Worm (Caenorhabditis elegans) whole organism, early embryonic: ENCODE data around the gene F11E6.9.

ENCODE experiments used
- B0310.2 ChIP-seq: sonication (generic microtip); optimal IDR thresholded peaks from 2 replicates; lab custom pipeline; 2016; ENCODE audit warnings: mild to moderate bottlenecking, missing genetic modification characterization, missing compliant biosample characterization
- F13C5.2 ChIP-seq: sonication (generic microtip); optimal IDR thresholded peaks from 2 replicates; lab custom pipeline; 2017; ENCODE audit warnings: mild to moderate bottlenecking, missing genetic modification characterization, inconsistent platforms, missing compliant biosample characterization
- aly-1 ChIP-seq: sonication (generic microtip); optimal IDR thresholded peaks from 2 replicates; lab custom pipeline; 2016; ENCODE audit warnings: missing genetic modification characterization, missing compliant biosample characterization
- ama-1 ChIP-seq: fragments of 150-350 bp; optimal IDR thresholded peaks from 2 replicates; lab custom pipeline; 2014
- ceh-13 ChIP-seq: fragments of 200-800 bp; sonication (Bioruptor generic); optimal IDR thresholded peaks from 2 replicates; lab custom pipeline; 2018; ENCODE audit warnings: mild to moderate bottlenecking, missing genetic modification characterization, missing compliant biosample characterization
- ceh-36 ChIP-seq: sonication (generic microtip); optimal IDR thresholded peaks from 2 replicates; lab custom pipeline; 2016; ENCODE audit warnings: missing genetic modification characterization, inconsistent platforms, missing compliant biosample characterization
- ets-7 ChIP-seq: sonication (generic microtip); optimal IDR thresholded peaks from 2 replicates; lab custom pipeline; 2016; ENCODE audit warnings: missing genotype, missing genetic modification characterization, missing compliant biosample characterization
- flt-1 ChIP-seq: fragments of 200-800 bp; sonication (Bioruptor generic); IDR thresholded peaks from 2 replicates; pipeline ENCODE4 v1.3.6; 2022; ENCODE audit warnings: missing genetic modification characterization, missing compliant biosample characterization
- hmbx-1 ChIP-seq: sonication (generic microtip); optimal IDR thresholded peaks from 2 replicates; lab custom pipeline; 2016; ENCODE audit warnings: mild to moderate bottlenecking, missing genetic modification characterization, missing compliant biosample characterization
- hmg-4 ChIP-seq: fragments of 200-800 bp; sonication (Bioruptor generic); optimal IDR thresholded peaks from 2 replicates; lab custom pipeline; 2018; ENCODE audit warnings: mild to moderate bottlenecking, missing genetic modification characterization, missing compliant biosample characterization
- hnd-1 ChIP-seq: sonication (generic microtip); optimal IDR thresholded peaks from 2 replicates; lab custom pipeline; 2016; ENCODE audit warnings: missing genetic modification characterization, missing compliant biosample characterization
- pes-1 ChIP-seq: fragments of 200-800 bp; sonication (Bioruptor generic); IDR thresholded peaks from 2 replicates; pipeline ENCODE4 v1.3.6; 2022; ENCODE audit warnings: missing genetic modification reagents, missing genetic modification characterization, missing compliant biosample characterization
- scrt-1 ChIP-seq: fragments of 200-800 bp; sonication (Bioruptor generic); IDR thresholded peaks from 2 replicates; pipeline ENCODE4 v1.3.6; 2022; ENCODE audit warnings: missing genetic modification characterization, missing compliant biosample characterization
- sea-1 ChIP-seq: fragments of 200-800 bp; sonication (Bioruptor generic); conservative IDR thresholded peaks from 2 replicates; pipeline ENCODE4 v1.3.6; 2022; ENCODE audit warnings: missing genetic modification characterization, missing compliant biosample characterization
- tbx-11 ChIP-seq: fragments of 200-800 bp; sonication (Bioruptor generic); IDR thresholded peaks from 2 replicates; pipeline ENCODE4 v1.3.6; 2022; ENCODE audit warnings: missing genetic modification characterization, missing compliant biosample characterization
- tbx-37 ChIP-seq: fragments of 200-800 bp; sonication (Bioruptor generic); conservative IDR thresholded peaks from 2 replicates; pipeline ENCODE4 v1.3.6; 2022; ENCODE audit warnings: missing genetic modification reagents, missing genetic modification characterization, missing compliant biosample characterization
- tra-4 ChIP-seq: sonication (generic microtip); optimal IDR thresholded peaks from 2 replicates; lab custom pipeline; 2017; ENCODE audit warnings: missing genetic modification characterization, missing compliant biosample characterization

The F11E6.9 gene

DNA sequence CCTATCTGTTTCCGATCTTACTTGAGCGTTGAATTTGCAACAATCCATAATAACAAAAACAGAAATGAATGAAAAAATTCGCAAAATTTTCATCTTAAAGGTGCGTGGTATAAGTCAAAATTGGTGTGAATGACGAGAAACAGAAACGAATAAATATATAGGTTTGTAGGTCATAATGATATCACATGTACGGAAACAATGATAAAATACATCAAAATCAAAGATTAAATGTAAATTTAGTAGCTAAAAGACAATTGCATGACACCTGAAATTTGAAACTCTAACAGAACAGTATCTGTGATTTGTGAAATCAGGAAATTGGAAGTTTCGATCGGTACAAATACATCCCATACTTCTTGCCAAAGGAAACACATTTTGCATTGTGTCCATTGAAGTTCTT lies at the start of gene F11E6.9:
F11E6.9 (minus strand) TSS at position 101 of the 400 bp plus-strand sequence.
- TF ChIP-seq sea-1: no peak
- no peak for TF ChIP-seq tra-4 (tag; lab: Kevin White, UChicago)
- no peak for TF ChIP-seq hmbx-1
- TF ChIP-seq F13C5.2 (tag; lab: Kevin White, UChicago): no peak
- TF ChIP-seq ama-1 (lab: Kevin White, UChicago): no peak
- no peak for TF ChIP-seq B0310.2 (tag; lab: Kevin White, UChicago)
- no peak for TF ChIP-seq scrt-1
- TF ChIP-seq hmg-4 (GFP tag; lab: Kevin White, UChicago): no peak
- no peak for TF ChIP-seq pes-1 (GFP tag; lab: Robert Waterston, UW)
- no peak for TF ChIP-seq tbx-37 (GFP tag; lab: Robert Waterston, UW)
- no peak for TF ChIP-seq ceh-36 (tag; lab: Kevin White, UChicago)
- TF ChIP-seq hnd-1: no peak
- TF ChIP-seq flt-1 (GFP tag; lab: Robert Waterston, UW): no peak

DNA sequence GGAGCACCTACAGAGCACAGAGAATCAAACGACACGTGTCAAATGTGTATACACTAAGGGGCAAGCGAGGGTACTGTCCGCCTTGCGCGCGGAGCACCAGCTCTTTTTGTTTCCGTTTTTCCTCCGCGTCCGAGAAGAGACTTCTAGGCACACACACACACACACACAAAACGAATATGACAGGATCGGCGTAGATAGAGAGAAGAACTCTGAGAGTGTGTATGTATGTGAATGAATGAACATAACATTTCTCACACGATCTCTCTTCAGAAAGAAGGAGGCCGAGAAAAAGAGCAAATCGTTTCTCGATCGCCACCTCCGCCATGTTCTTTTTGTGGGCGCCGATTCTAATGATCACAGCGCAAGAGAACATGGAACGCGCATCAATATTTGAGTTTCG lies 15.5 kb upstream of the F11E6.9 start, which contains the start of gene nas-6:
nas-6 (minus strand) TSS at position 101 of the 400 bp plus-strand sequence.
- TF ChIP-seq tbx-37 (GFP tag; lab: Robert Waterston, UW): no peak
- no peak for TF ChIP-seq aly-1
- no peak for TF ChIP-seq tbx-11 (GFP tag; lab: Robert Waterston, UW)
- TF ChIP-seq ceh-36 (tag; lab: Kevin White, UChicago): no peak
- no peak for TF ChIP-seq hmbx-1
- no peak for TF ChIP-seq hmg-4 (GFP tag; lab: Kevin White, UChicago)
- TF ChIP-seq B0310.2 (tag; lab: Kevin White, UChicago): no peak
- TF ChIP-seq hnd-1: no peak
- no peak for TF ChIP-seq F13C5.2 (tag; lab: Kevin White, UChicago)
- TF ChIP-seq tra-4 (tag; lab: Kevin White, UChicago): no peak
- TF ChIP-seq pes-1 (GFP tag; lab: Robert Waterston, UW): no peak
- TF ChIP-seq scrt-1: no peak
- no peak for TF ChIP-seq ama-1 (lab: Kevin White, UChicago)
- no peak for TF ChIP-seq ets-7 (tag; lab: Kevin White, UChicago)
- TF ChIP-seq ceh-13: no peak
- TF ChIP-seq flt-1 (GFP tag; lab: Robert Waterston, UW): no peak
- no peak for TF ChIP-seq sea-1

- TF ChIP-seq ceh-36 (tag; lab: Kevin White, UChicago): no peak
- no peak for TF ChIP-seq ceh-13
- no peak for TF ChIP-seq flt-1 (GFP tag; lab: Robert Waterston, UW)
- TF ChIP-seq tbx-37 (GFP tag; lab: Robert Waterston, UW): no peak
- TF ChIP-seq ets-7 (tag; lab: Kevin White, UChicago): no peak
- no peak for TF ChIP-seq tra-4 (tag; lab: Kevin White, UChicago)
- TF ChIP-seq aly-1: no peak
- no peak for TF ChIP-seq sea-1
- TF ChIP-seq F13C5.2 (tag; lab: Kevin White, UChicago): no peak
- TF ChIP-seq hnd-1: no peak
- no peak for TF ChIP-seq scrt-1
- no peak for TF ChIP-seq B0310.2 (tag; lab: Kevin White, UChicago)
- TF ChIP-seq pes-1 (GFP tag; lab: Robert Waterston, UW): no peak
- TF ChIP-seq hmg-4 (GFP tag; lab: Kevin White, UChicago): no peak
- no peak for TF ChIP-seq ama-1 (lab: Kevin White, UChicago)
- no peak for TF ChIP-seq tbx-11 (GFP tag; lab: Robert Waterston, UW)
- no peak for TF ChIP-seq hmbx-1
These were observed 8.1 kb upstream of the F11E6.9 start, which contains the start of gene rabr-2 for ce11 chrIV:17483230-17483629. TSS of gene rabr-2 (minus strand) at chrIV:17483330.

DNA sequence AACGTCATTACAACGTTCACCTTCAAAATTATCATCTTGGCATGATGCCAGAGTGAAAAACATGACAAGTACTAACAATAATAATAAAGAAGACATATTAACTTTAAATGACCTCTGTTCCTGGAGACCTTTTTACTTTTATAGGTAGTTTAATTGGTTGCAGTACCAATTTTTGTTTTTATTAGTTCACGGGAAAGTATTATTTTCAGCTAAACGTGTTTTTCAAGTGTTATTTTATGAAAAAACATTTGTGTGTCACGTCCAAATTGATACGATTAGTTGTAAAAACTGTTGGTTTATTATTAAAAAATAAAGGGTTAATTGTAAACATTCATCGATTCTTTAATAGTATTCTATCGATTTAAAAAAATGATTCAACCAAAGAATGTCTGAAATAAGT lies 601 bp upstream of the F11E6.9 start, which contains the start of gene grl-24:
grl-24 (minus strand) TSS at position 101 of the 400 bp plus-strand sequence.
- TF ChIP-seq ceh-13 (no peak), tra-4 (tag; lab: Kevin White, UChicago) (no peak), sea-1 (no peak), hmbx-1 (no peak), F13C5.2 (tag; lab: Kevin White, UChicago) (no peak), ama-1 (lab: Kevin White, UChicago) (no peak), tbx-37 (GFP tag; lab: Robert Waterston, UW) (no peak), tbx-11 (GFP tag; lab: Robert Waterston, UW) (no peak), B0310.2 (tag; lab: Kevin White, UChicago) (no peak), flt-1 (GFP tag; lab: Robert Waterston, UW) (no peak), hmg-4 (GFP tag; lab: Kevin White, UChicago) (no peak), pes-1 (GFP tag; lab: Robert Waterston, UW) (no peak)

DNA sequence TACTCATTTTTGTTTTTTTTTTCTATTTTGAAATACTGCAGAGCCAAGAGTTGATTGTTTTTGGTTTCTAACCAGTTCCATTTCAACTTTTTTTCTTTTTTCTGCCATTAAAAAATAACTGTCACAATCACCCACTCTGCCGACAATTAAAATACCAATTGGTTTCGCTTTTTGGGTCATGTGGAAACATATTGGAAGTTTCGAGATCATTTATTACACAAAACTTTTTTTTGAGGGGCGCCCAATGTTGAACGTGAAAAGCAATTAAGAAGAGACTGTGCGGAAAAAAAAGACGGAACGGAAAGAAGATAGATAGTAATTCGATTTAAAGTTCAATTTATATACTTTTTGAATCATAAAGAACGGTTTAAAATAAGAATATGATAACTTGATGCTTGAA lies 1.1 kb downstream of the F11E6.9 start:
- TF ChIP-seq tbx-37 (GFP tag; lab: Robert Waterston, UW) (no peak), tbx-11 (GFP tag; lab: Robert Waterston, UW) (no peak), B0310.2 (tag; lab: Kevin White, UChicago) (no peak), sea-1 (no peak), hnd-1 (no peak), ama-1 (lab: Kevin White, UChicago) (no peak), scrt-1 (no peak), hmbx-1 (no peak), pes-1 (GFP tag; lab: Robert Waterston, UW) (no peak), aly-1 (no peak), ets-7 (tag; lab: Kevin White, UChicago) (no peak), ceh-36 (tag; lab: Kevin White, UChicago) (no peak), hmg-4 (GFP tag; lab: Kevin White, UChicago) (no peak), F13C5.2 (tag; lab: Kevin White, UChicago) (no peak), ceh-13 (no peak), tra-4 (tag; lab: Kevin White, UChicago) (no peak), flt-1 (GFP tag; lab: Robert Waterston, UW) (no peak)

DNA sequence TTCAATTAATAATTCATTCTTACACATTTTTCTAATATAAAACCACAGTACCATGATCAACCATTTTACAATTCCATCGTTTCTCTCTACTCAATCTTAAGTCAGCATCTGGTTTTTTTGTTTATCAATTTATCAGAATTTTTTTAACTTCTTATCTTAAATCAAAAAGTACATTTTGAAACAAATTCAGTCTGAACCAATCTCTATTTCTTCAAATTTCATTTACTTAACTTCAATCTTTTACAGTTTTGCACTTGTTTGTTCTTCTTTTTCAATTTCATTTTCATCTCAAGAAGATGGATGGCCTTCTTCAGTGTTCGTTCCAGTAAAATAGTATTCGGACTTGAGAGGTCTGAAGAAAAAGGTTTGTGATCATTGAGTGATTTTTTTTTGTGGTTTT lies 2.1 kb downstream of the F11E6.9 start, which contains the start of gene gba-3:
gba-3 (plus strand) TSS at position 301 of the 400 bp plus-strand sequence.
- TF ChIP-seq sea-1 (no peak), pes-1 (GFP tag; lab: Robert Waterston, UW) (no peak), ets-7 (tag; lab: Kevin White, UChicago) (no peak), ama-1 (lab: Kevin White, UChicago) (no peak), B0310.2 (tag; lab: Kevin White, UChicago) (no peak), hmbx-1 (no peak), scrt-1 (no peak), aly-1 (no peak), tbx-11 (GFP tag; lab: Robert Waterston, UW) (no peak), ceh-13 (no peak), F13C5.2 (tag; lab: Kevin White, UChicago) (no peak), flt-1 (GFP tag; lab: Robert Waterston, UW) (no peak), tbx-37 (GFP tag; lab: Robert Waterston, UW) (no peak), hmg-4 (GFP tag; lab: Kevin White, UChicago) (no peak), hnd-1 (no peak), ceh-36 (tag; lab: Kevin White, UChicago) (no peak), tra-4 (tag; lab: Kevin White, UChicago) (no peak)
